Worm (Caenorhabditis elegans): ENCODE measurements around the gene T12B5.15.

DNA sequence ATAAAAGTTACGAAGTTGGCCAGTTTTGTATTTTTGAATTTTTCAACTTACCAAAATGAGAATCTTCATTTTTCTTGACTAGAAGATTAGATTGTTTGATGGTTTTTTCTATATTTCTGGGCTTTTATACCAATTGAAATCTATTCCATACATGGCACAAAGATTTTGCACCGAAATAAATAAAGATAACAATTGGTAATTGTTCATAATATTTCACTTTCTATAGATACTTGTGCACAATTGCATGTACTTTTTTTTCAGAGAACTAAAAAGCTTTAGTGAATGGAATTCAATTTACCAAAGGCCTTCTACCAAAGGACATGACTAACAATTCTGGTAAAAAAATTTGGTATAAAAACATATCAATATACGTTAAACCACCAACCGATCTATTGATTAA lies at the start of gene T12B5.15, which contains the start of gene T12B5.14:
- TF ChIP-seq ama-1 (optimal IDR thresholded peaks at IDR 0.05) = no peak
- TF ChIP-seq ceh-13 (GFP tag; optimal IDR thresholded peaks at IDR 0.05) = no peak
- TF ChIP-seq hnd-1 (tag; optimal IDR thresholded peaks at IDR 0.05) = no peak
- no peak for TF ChIP-seq ets-7 (tag; optimal IDR thresholded peaks at IDR 0.05)
- no peak for TF ChIP-seq sea-1 (GFP tag; conservative IDR thresholded peaks at IDR 0.05)
- TF ChIP-seq tbx-11 (GFP tag; IDR thresholded peaks at IDR 0.05) = no peak
- no peak for TF ChIP-seq pes-1 (GFP tag; IDR thresholded peaks at IDR 0.05)
- no peak for TF ChIP-seq flt-1 (GFP tag; IDR thresholded peaks at IDR 0.05)
- TF ChIP-seq ceh-36 (tag; optimal IDR thresholded peaks at IDR 0.05) = no peak
- no peak for TF ChIP-seq hmbx-1 (tag; optimal IDR thresholded peaks at IDR 0.05)
- TF ChIP-seq tra-4 (tag; optimal IDR thresholded peaks at IDR 0.05) = no peak

All from whole organism, early embryonic.